Fruit fly (Drosophila melanogaster) whole organism, embryonic: ENCODE measurements around the gene Rack1.

Experiments used
- Aef1 ChIP-seq: fragments of 200-800 bp; sonication (Bioruptor generic); IDR thresholded peaks from 3 replicates; pipeline ENCODE4 v1.3.6; 2022; ENCODE audit warnings: missing biosample characterization, missing genetic modification characterization
- Antp ChIP-seq: fragments of 200-800 bp; sonication (Bioruptor generic); optimal IDR thresholded peaks from 3 replicates; lab custom pipeline; 2016; ENCODE audit warnings: missing biosample characterization, missing genetic modification characterization
- Asciz ChIP-seq: fragments of 200-800 bp; sonication (Bioruptor generic); optimal IDR thresholded peaks from 2 replicates; lab custom pipeline; 2017; ENCODE audit warnings: missing biosample characterization, mild to moderate bottlenecking, missing genetic modification characterization, missing genetic modification reagents
- Atf-2 ChIP-seq: fragments of 200-800 bp; sonication (Bioruptor generic); optimal IDR thresholded peaks from 2 replicates; lab custom pipeline; 2016; ENCODE audit warnings: missing biosample characterization, missing genetic modification characterization
- Awh ChIP-seq: fragments of 200-800 bp; sonication (Bioruptor generic); IDR thresholded peaks from 2 replicates; pipeline ENCODE4, ENCODE4 v1.3.6; 2022; ENCODE audit warnings: missing biosample characterization, missing genetic modification characterization
- CG1024 ChIP-seq: fragments of 200-800 bp; sonication (Bioruptor generic); IDR thresholded peaks from 2 replicates; pipeline ENCODE4 v1.3.6; 2022; ENCODE audit warnings: missing biosample characterization, missing genetic modification characterization
- CG10366 ChIP-seq: fragments of 200-800 bp; sonication (Bioruptor generic); IDR thresholded peaks from 2 replicates; pipeline ENCODE4 v1.3.6; 2022; ENCODE audit warnings: missing biosample characterization, missing genetic modification characterization
- CG10979 ChIP-seq: fragments of 200-800 bp; sonication (Bioruptor generic); optimal IDR thresholded peaks from 2 replicates; lab custom pipeline; 2018; ENCODE audit warnings: missing biosample characterization, mild to moderate bottlenecking, missing genetic modification characterization, moderate library complexity
- CG11560 ChIP-seq: fragments of 200-800 bp; sonication (Bioruptor generic); IDR thresholded peaks from 3 replicates; pipeline ENCODE4 v1.3.6; 2022; ENCODE audit warnings: missing biosample characterization, missing genetic modification characterization
- CG12155 ChIP-seq: fragments of 200-800 bp; sonication (Bioruptor generic); optimal IDR thresholded peaks from 3 replicates; lab custom pipeline; 2016; ENCODE audit warnings: missing biosample characterization, missing genetic modification characterization
- CG12391 ChIP-seq: fragments of 200-800 bp; sonication (Bioruptor generic); optimal IDR thresholded peaks from 3 replicates; lab custom pipeline; 2018; ENCODE audit warnings: missing biosample characterization, mild to moderate bottlenecking, missing genetic modification characterization, moderate library complexity
- CG12942 ChIP-seq: fragments of 200-800 bp; sonication (Bioruptor generic); optimal IDR thresholded peaks from 3 replicates; lab custom pipeline; 2016; ENCODE audit warnings: missing biosample characterization, missing genetic modification characterization
- CG14014 ChIP-seq: fragments of 200-800 bp; sonication (Bioruptor generic); IDR thresholded peaks from 2 replicates; pipeline ENCODE4 v1.3.6; 2022; ENCODE audit warnings: missing biosample characterization, missing genetic modification characterization
- CG34376 ChIP-seq: fragments of 200-800 bp; sonication (Bioruptor generic); optimal IDR thresholded peaks from 2 replicates; lab custom pipeline; 2018; ENCODE audit warnings: missing biosample characterization, mild to moderate bottlenecking, missing genetic modification characterization
- CG3838 ChIP-seq: fragments of 200-800 bp; sonication (Bioruptor generic); optimal IDR thresholded peaks from 3 replicates; lab custom pipeline; 2016; ENCODE audit warnings: missing biosample characterization, missing genetic modification characterization
- CG4328 ChIP-seq: fragments of 200-800 bp; sonication (Bioruptor generic); optimal IDR thresholded peaks from 3 replicates; lab custom pipeline; 2017; ENCODE audit warnings: missing biosample characterization, missing genetic modification reagents, missing genetic modification characterization
- CG4820 ChIP-seq: fragments of 200-800 bp; sonication (Bioruptor generic); optimal IDR thresholded peaks from 3 replicates; lab custom pipeline; 2016; ENCODE audit warnings: missing biosample characterization, missing genetic modification characterization
- CG6254 ChIP-seq: fragments of 200-800 bp; sonication (Bioruptor generic); optimal IDR thresholded peaks from 3 replicates; lab custom pipeline; 2017; ENCODE audit warnings: mild to moderate bottlenecking, missing biosample characterization, missing genetic modification reagents, missing genetic modification characterization
- CG6791 ChIP-seq: fragments of 200-800 bp; sonication (Bioruptor generic); IDR thresholded peaks from 3 replicates; pipeline ENCODE4 v1.3.6; 2022; ENCODE audit warnings: missing biosample characterization, missing genetic modification characterization; ENCODE audit not compliant: partially characterized antibody
- CG7357 ChIP-seq: fragments of 200-800 bp; sonication (Bioruptor generic); IDR thresholded peaks from 3 replicates; pipeline ENCODE4 v1.3.6; 2022; ENCODE audit warnings: missing biosample characterization, missing genetic modification characterization
- CG7556 ChIP-seq: fragments of 200-800 bp; sonication (Bioruptor generic); optimal IDR thresholded peaks from 2 replicates; lab custom pipeline; 2017; ENCODE audit warnings: missing biosample characterization, mild to moderate bottlenecking, missing genetic modification characterization
- CG7928 ChIP-seq: fragments of 200-800 bp; sonication (Bioruptor generic); optimal IDR thresholded peaks from 2 replicates; lab custom pipeline; 2017; ENCODE audit warnings: missing biosample characterization, mild to moderate bottlenecking, missing genetic modification characterization
- CG7963 ChIP-seq: fragments of 200-800 bp; sonication (Bioruptor generic); IDR thresholded peaks from 3 replicates; pipeline ENCODE4 v1.3.6; 2022; ENCODE audit warnings: missing biosample characterization, missing genetic modification characterization; ENCODE audit not compliant: partially characterized antibody
- CG9437 ChIP-seq: fragments of 200-800 bp; sonication (Bioruptor generic); optimal IDR thresholded peaks from 2 replicates; lab custom pipeline; 2018; ENCODE audit warnings: missing biosample characterization, mild to moderate bottlenecking, missing genetic modification characterization
- CG9876 ChIP-seq: fragments of 200-800 bp; sonication (Bioruptor generic); optimal IDR thresholded peaks from 2 replicates; lab custom pipeline; 2016; ENCODE audit warnings: missing biosample characterization, missing genetic modification characterization
- CHES-1-like ChIP-seq: fragments of 200-800 bp; sonication (Bioruptor generic); optimal IDR thresholded peaks from 2 replicates; lab custom pipeline; 2016; ENCODE audit warnings: missing biosample characterization, missing genetic modification characterization
- D19A ChIP-seq: fragments of 200-800 bp; optimal IDR thresholded peaks from 3 replicates; lab custom pipeline; 2019; ENCODE audit warnings: missing biosample characterization, mild to moderate bottlenecking, missing genetic modification characterization, moderate library complexity
- E2f2 ChIP-seq: fragments of 200-800 bp; sonication (Bioruptor generic); IDR thresholded peaks from 2 replicates; pipeline ENCODE4 v1.3.6; 2022; ENCODE audit warnings: missing biosample characterization, missing genetic modification characterization
- HLH4C ChIP-seq: fragments of 200-800 bp; sonication (Bioruptor generic); IDR thresholded peaks from 3 replicates; pipeline ENCODE4 v1.3.6; 2022; ENCODE audit warnings: missing biosample characterization, missing genetic modification characterization; ENCODE audit not compliant: partially characterized antibody
- HLH54F ChIP-seq: fragments of 200-800 bp; sonication (Bioruptor generic); optimal IDR thresholded peaks from 3 replicates; lab custom pipeline; 2016; ENCODE audit warnings: missing biosample characterization, missing genetic modification characterization
- Hand ChIP-seq: fragments of 200-800 bp; sonication (Bioruptor generic); optimal IDR thresholded peaks from 2 replicates; lab custom pipeline; 2017; ENCODE audit warnings: mild to moderate bottlenecking, missing biosample characterization, missing genetic modification reagents, missing genetic modification characterization
- Meics ChIP-seq: fragments of 200-800 bp; sonication (Bioruptor generic); optimal IDR thresholded peaks from 2 replicates; lab custom pipeline; 2017; ENCODE audit warnings: missing biosample characterization, mild to moderate bottlenecking, missing genetic modification characterization
- Oli ChIP-seq: fragments of 200-800 bp; sonication (Bioruptor generic); optimal IDR thresholded peaks from 2 replicates; lab custom pipeline; 2018; ENCODE audit warnings: missing biosample characterization, mild to moderate bottlenecking, missing genetic modification characterization, moderate library complexity
- Sry-δ ChIP-seq: fragments of 200-800 bp; sonication (Bioruptor generic); optimal IDR thresholded peaks from 2 replicates; lab custom pipeline; 2016; ENCODE audit warnings: missing biosample characterization, missing genetic modification characterization
- Trl ChIP-seq, 3 experiments: fragments of >200 bp in 2 of 3; fragments of 200-800 bp in 1 of 3; sonication (Bioruptor generic) in 1 of 3; optimal IDR thresholded peaks; 2 replicates in 1 of 3; 3 replicates in 2 of 3; lab custom pipeline; 2016 to 2017; ENCODE audit warnings: missing biosample characterization in 1 of 3, missing genetic modification characterization in 1 of 3
- Xrp1 ChIP-seq: fragments of 200-800 bp; sonication (Bioruptor generic); IDR thresholded peaks from 2 replicates; pipeline ENCODE4 v1.3.6; 2022; ENCODE audit warnings: missing biosample characterization, missing genetic modification characterization
- abd-A ChIP-seq: fragments of 200-800 bp; sonication (Bioruptor generic); optimal IDR thresholded peaks from 3 replicates; lab custom pipeline; 2019; ENCODE audit warnings: missing biosample characterization, mild to moderate bottlenecking, missing genetic modification characterization, moderate library complexity
- ac ChIP-seq: fragments of 200-800 bp; sonication (Bioruptor generic); optimal IDR thresholded peaks from 3 replicates; lab custom pipeline; 2017; ENCODE audit warnings: missing biosample characterization, mild to moderate bottlenecking, missing genetic modification characterization
- ci ChIP-seq: fragments of 200-800 bp; sonication (Bioruptor generic); IDR thresholded peaks from 3 replicates; pipeline ENCODE4 v1.3.6; 2022; ENCODE audit warnings: missing biosample characterization, missing genetic modification characterization
- crp ChIP-seq, 2 experiments: fragments of 200-800 bp; sonication (Bioruptor generic); optimal IDR thresholded peaks; 2 replicates in 1 of 2; 3 replicates in 1 of 2; lab custom pipeline; 2017; ENCODE audit warnings: missing biosample characterization in 2 of 2, missing genetic modification characterization in 2 of 2, mild to moderate bottlenecking in 1 of 2, moderate library complexity in 1 of 2
- da ChIP-seq: fragments of 200-800 bp; sonication (Bioruptor generic); optimal IDR thresholded peaks from 2 replicates; lab custom pipeline; 2016; ENCODE audit warnings: missing biosample characterization, missing genetic modification characterization
- danr ChIP-seq: fragments of 200-800 bp; sonication (Bioruptor generic); IDR thresholded peaks from 2 replicates; pipeline ENCODE4 v1.3.6; 2022; ENCODE audit warnings: missing biosample characterization, missing genetic modification characterization
- dmrt11E ChIP-seq: fragments of 200-800 bp; sonication (Bioruptor generic); optimal IDR thresholded peaks from 3 replicates; lab custom pipeline; 2018; ENCODE audit warnings: missing biosample characterization, mild to moderate bottlenecking, missing genetic modification characterization, moderate library complexity
- jumu ChIP-seq: fragments of 200-800 bp; sonication (Bioruptor generic); optimal IDR thresholded peaks from 3 replicates; lab custom pipeline; 2016; ENCODE audit warnings: missing biosample characterization, missing genetic modification characterization
- ken ChIP-seq: fragments of 200-800 bp; sonication (Bioruptor generic); IDR thresholded peaks from 3 replicates; pipeline ENCODE4 v1.3.6; 2022; ENCODE audit warnings: missing biosample characterization, missing genetic modification characterization
- pan ChIP-seq, 4 experiments: fragments of >200 bp in 3 of 4; fragments of 200-800 bp in 1 of 4; sonication (Bioruptor generic) in 1 of 4; optimal IDR thresholded peaks in 3 of 4; IDR thresholded peaks in 1 of 4; 2 replicates each; pipeline versions ENCODE4 v1.3.6 to Lab custom; 2017 to 2022; ENCODE audit warnings: missing biosample characterization in 2 of 4, missing genetic modification characterization in 2 of 4, mixed read lengths in 1 of 4
- pros ChIP-seq: fragments of 200-800 bp; sonication (Bioruptor generic); optimal IDR thresholded peaks from 3 replicates; lab custom pipeline; 2019; ENCODE audit warnings: missing biosample characterization, mild to moderate bottlenecking, missing genetic modification characterization, moderate library complexity
- slou ChIP-seq: fragments of 200-800 bp; sonication (Bioruptor generic); optimal IDR thresholded peaks from 3 replicates; lab custom pipeline; 2016; ENCODE audit warnings: missing biosample characterization, missing genetic modification characterization
- tap ChIP-seq: fragments of 200-800 bp; optimal IDR thresholded peaks from 3 replicates; lab custom pipeline; 2019; ENCODE audit warnings: missing biosample characterization, mild to moderate bottlenecking, missing genetic modification characterization, moderate library complexity
- zen ChIP-seq: fragments of 200-800 bp; sonication (Bioruptor generic); optimal IDR thresholded peaks from 3 replicates; lab custom pipeline; 2018; ENCODE audit warnings: missing biosample characterization, mild to moderate bottlenecking, missing genetic modification characterization, moderate library complexity

Rack1 gene

dm6 chr2L:7849472-7849871 lies 22.4 kb upstream of the Rack1 start (continued):
- TF ChIP-seq CG7928 (GFP tag; lab: Kevin White, UChicago), result no peak
- peak; percentile 35 for TF ChIP-seq CG12391
- no peak for TF ChIP-seq Awh
- TF ChIP-seq CG11560, result no peak
- TF ChIP-seq CG9876 (GFP tag; lab: Kevin White, UChicago), result no peak
- peak; percentile 31 for TF ChIP-seq Oli
- no peak for TF ChIP-seq Antp (GFP tag; lab: Kevin White, UChicago)
- no peak for TF ChIP-seq Trl (optimal IDR thresholded peaks at IDR 0.05; lab: Kevin White, UChicago)
- TF ChIP-seq Trl (GFP tag; optimal IDR thresholded peaks at IDR 0.05; lab: Kevin White, UChicago), result no peak
- TF ChIP-seq CHES-1-like, result no peak
- TF ChIP-seq CG4328 (GFP tag; lab: Kevin White, UChicago), result no peak
- no peak for TF ChIP-seq pros (GFP tag; lab: Kevin White, UChicago)
- peak; percentile 63; the same call in 1 of the 3 replicates for TF ChIP-seq ci
- TF ChIP-seq CG3838 (GFP tag; lab: Kevin White, UChicago), result no peak
- no peak for TF ChIP-seq D19A (tag; lab: Kevin White, UChicago)
- TF ChIP-seq CG12155, result no peak
- TF ChIP-seq Atf-2 (GFP tag; lab: Kevin White, UChicago), result no peak
- no peak for TF ChIP-seq Sry-δ (GFP tag; lab: Kevin White, UChicago)
- TF ChIP-seq ac (GFP tag; lab: Kevin White, UChicago), result no peak
- TF ChIP-seq CG10366 (GFP tag; lab: Robert Waterston, UW), result peak; percentile 12; the same call in 1 of the 2 replicates
- TF ChIP-seq abd-A, result no peak
- TF ChIP-seq E2f2 (GFP tag; lab: Robert Waterston, UW), result 0 out of 2 replicates have a peak, but pooled peaks have one; percentile 8
- TF ChIP-seq CG6254, result no peak
- no peak for TF ChIP-seq tap (tag; lab: Kevin White, UChicago)
- TF ChIP-seq dmrt11E (tag; lab: Kevin White, UChicago), result no peak
- TF ChIP-seq Hand (GFP tag; lab: Kevin White, UChicago), result peak; percentile 7
- no peak for TF ChIP-seq CG12942 (GFP tag; lab: Kevin White, UChicago)
- TF ChIP-seq Meics (GFP tag; lab: Kevin White, UChicago), result peak; percentile 11
- TF ChIP-seq Aef1, result no peak
- peak; percentile 34; the same call in 1 of the 2 replicates for TF ChIP-seq CG14014 (GFP tag; lab: Robert Waterston, UW)
- TF ChIP-seq ken, result no peak
- no peak for TF ChIP-seq CG7357 (GFP tag; lab: Robert Waterston, UW)
- TF ChIP-seq CG7556 (GFP tag; lab: Kevin White, UChicago), result peak; percentile 41
- no peak for TF ChIP-seq jumu
- TF ChIP-seq CG34376 (GFP tag; lab: Kevin White, UChicago), result no peak
- no peak for TF ChIP-seq CG4820 (GFP tag; lab: Kevin White, UChicago)
- TF ChIP-seq da, result no peak
- TF ChIP-seq CG10979 (tag; lab: Kevin White, UChicago), result peak; percentile 24
- no peak for TF ChIP-seq Asciz
- no peak for TF ChIP-seq CG9437
- peak; percentile 50; the same call in 1 of the 2 replicates for TF ChIP-seq Xrp1
- TF ChIP-seq HLH54F (GFP tag; lab: Kevin White, UChicago), result no peak
- TF ChIP-seq CG7963 (GFP tag; lab: Robert Waterston, UW), result no peak
- no peak for TF ChIP-seq pan (optimal IDR thresholded peaks at IDR 0.05; lab: Kevin White, UChicago)
- peak in 1 of 2 experiments; percentile 45 for TF ChIP-seq pan (GFP tag; optimal IDR thresholded peaks at IDR 0.05 in 1 of 2, IDR thresholded peaks at IDR 0.05 in 1 of 2)
- TF ChIP-seq zen, result no peak
- no peak for TF ChIP-seq danr
- no peak for TF ChIP-seq CG1024 (GFP tag; lab: Robert Waterston, UW)
- TF ChIP-seq CG6791, result no peak
- no peak for TF ChIP-seq HLH4C (GFP tag; lab: Robert Waterston, UW)
- no peak for TF ChIP-seq slou (GFP tag; lab: Kevin White, UChicago)
- no peak for TF ChIP-seq crp (GFP tag; optimal IDR thresholded peaks at IDR 0.05; lab: Kevin White, UChicago)
